Fruit fly (Drosophila melanogaster) whole organism, pupa: Measurements from ENCODE around the gene CG14200.

Experiments
- CG10348 ChIP-seq: fragments of 200-800 bp; sonication (Bioruptor generic); IDR thresholded peaks from 2 replicates; pipeline ENCODE4 v1.3.6; 2022; ENCODE audit warnings: missing biosample characterization, missing genetic modification characterization
- CG12605 ChIP-seq: fragments of 200-800 bp; sonication (Bioruptor generic); IDR thresholded peaks from 2 replicates; pipeline ENCODE4 v1.3.6; 2022; ENCODE audit warnings: missing biosample characterization, missing genetic modification characterization
- CG13204 ChIP-seq: fragments of 200-800 bp; sonication (Bioruptor generic); optimal IDR thresholded peaks from 2 replicates; lab custom pipeline; 2018; ENCODE audit warnings: missing biosample characterization, mild to moderate bottlenecking, missing genetic modification characterization, moderate library complexity
- CG14655 ChIP-seq: fragments of 200-800 bp; sonication (Bioruptor generic); optimal IDR thresholded peaks from 3 replicates; lab custom pipeline; 2017; ENCODE audit warnings: mild to moderate bottlenecking, missing biosample characterization, missing genetic modification reagents, missing genetic modification characterization
- CG15710 ChIP-seq: fragments of 200-800 bp; sonication (Bioruptor generic); optimal IDR thresholded peaks from 2 replicates; lab custom pipeline; 2018; ENCODE audit warnings: missing biosample characterization, mild to moderate bottlenecking, missing genetic modification characterization, moderate library complexity
- CG17806 ChIP-seq: fragments of 200-800 bp; sonication (Bioruptor generic); optimal IDR thresholded peaks from 2 replicates; lab custom pipeline; 2018; ENCODE audit warnings: missing biosample characterization, mild to moderate bottlenecking, missing genetic modification characterization, moderate library complexity
- CG32121 ChIP-seq: fragments of 200-800 bp; sonication (Bioruptor generic); IDR thresholded peaks from 2 replicates; pipeline ENCODE4 v1.3.6; 2022; ENCODE audit warnings: missing biosample characterization, missing genetic modification characterization
- CG34367 ChIP-seq: fragments of 200-800 bp; sonication (Bioruptor generic); optimal IDR thresholded peaks from 2 replicates; lab custom pipeline; 2018; ENCODE audit warnings: missing biosample characterization, mild to moderate bottlenecking, missing genetic modification characterization
- CG4496 ChIP-seq: fragments of 200-800 bp; sonication (Bioruptor generic); IDR thresholded peaks from 3 replicates; pipeline ENCODE4 v1.3.6; 2022; ENCODE audit warnings: missing biosample characterization, missing genetic modification characterization
- CG8159 ChIP-seq: fragments of 200-800 bp; sonication (Bioruptor generic); optimal IDR thresholded peaks from 3 replicates; lab custom pipeline; 2018; ENCODE audit warnings: missing biosample characterization, mild to moderate bottlenecking, missing genetic modification characterization, moderate library complexity
- CG8301 ChIP-seq: fragments of 200-800 bp; sonication (Bioruptor generic); optimal IDR thresholded peaks from 2 replicates; lab custom pipeline; 2018; ENCODE audit warnings: missing biosample characterization, mild to moderate bottlenecking, missing genetic modification characterization
- CG9948 ChIP-seq: fragments of 200-800 bp; sonication (Bioruptor generic); optimal IDR thresholded peaks from 2 replicates; lab custom pipeline; 2018; ENCODE audit warnings: missing biosample characterization, mild to moderate bottlenecking, missing genetic modification characterization, moderate library complexity
- D1 ChIP-seq: fragments of 200-800 bp; sonication (Bioruptor generic); optimal IDR thresholded peaks from 2 replicates; lab custom pipeline; 2018; ENCODE audit warnings: missing biosample characterization, mild to moderate bottlenecking, missing genetic modification characterization, moderate library complexity
- EcR ChIP-seq: fragments of 200-800 bp; sonication (Bioruptor generic); optimal IDR thresholded peaks from 3 replicates; lab custom pipeline; 2019; ENCODE audit warnings: missing biosample characterization, missing genetic modification characterization, mild to moderate bottlenecking, moderate library complexity, missing genetic modification reagents
- Ets98B ChIP-seq: fragments of 200-800 bp; sonication (Bioruptor generic); IDR thresholded peaks from 2 replicates; pipeline ENCODE4 v1.3.6; 2022; ENCODE audit warnings: missing biosample characterization, missing genetic modification characterization
- Pif1A ChIP-seq: fragments of 200-800 bp; sonication (Bioruptor generic); optimal IDR thresholded peaks from 3 replicates; lab custom pipeline; 2016; ENCODE audit warnings: missing biosample characterization, missing genetic modification characterization
- Pif1B ChIP-seq: fragments of 200-800 bp; sonication (Bioruptor generic); optimal IDR thresholded peaks from 3 replicates; lab custom pipeline; 2016; ENCODE audit warnings: missing biosample characterization, missing genetic modification characterization
- Snoo ChIP-seq: fragments of 200-800 bp; sonication (Bioruptor generic); optimal IDR thresholded peaks from 3 replicates; lab custom pipeline; 2017; ENCODE audit warnings: missing biosample characterization, mild to moderate bottlenecking, missing genetic modification characterization, inconsistent platforms
- fd96Ca ChIP-seq: fragments of 200-800 bp; sonication (Bioruptor generic); IDR thresholded peaks from 3 replicates; pipeline ENCODE4 v1.3.6; 2022; ENCODE audit warnings: missing biosample characterization, missing genetic modification characterization
- gl ChIP-seq: fragments of 200-800 bp; sonication (Bioruptor generic); optimal IDR thresholded peaks from 2 replicates; lab custom pipeline; 2018; ENCODE audit warnings: missing biosample characterization, mild to moderate bottlenecking, missing genetic modification characterization
- rn ChIP-seq: fragments of 200-800 bp; sonication (Bioruptor generic); IDR thresholded peaks from 2 replicates; pipeline ENCODE4 v1.3.6; 2022; ENCODE audit warnings: missing biosample characterization, missing genetic modification characterization

CG14200 gene

DNA sequence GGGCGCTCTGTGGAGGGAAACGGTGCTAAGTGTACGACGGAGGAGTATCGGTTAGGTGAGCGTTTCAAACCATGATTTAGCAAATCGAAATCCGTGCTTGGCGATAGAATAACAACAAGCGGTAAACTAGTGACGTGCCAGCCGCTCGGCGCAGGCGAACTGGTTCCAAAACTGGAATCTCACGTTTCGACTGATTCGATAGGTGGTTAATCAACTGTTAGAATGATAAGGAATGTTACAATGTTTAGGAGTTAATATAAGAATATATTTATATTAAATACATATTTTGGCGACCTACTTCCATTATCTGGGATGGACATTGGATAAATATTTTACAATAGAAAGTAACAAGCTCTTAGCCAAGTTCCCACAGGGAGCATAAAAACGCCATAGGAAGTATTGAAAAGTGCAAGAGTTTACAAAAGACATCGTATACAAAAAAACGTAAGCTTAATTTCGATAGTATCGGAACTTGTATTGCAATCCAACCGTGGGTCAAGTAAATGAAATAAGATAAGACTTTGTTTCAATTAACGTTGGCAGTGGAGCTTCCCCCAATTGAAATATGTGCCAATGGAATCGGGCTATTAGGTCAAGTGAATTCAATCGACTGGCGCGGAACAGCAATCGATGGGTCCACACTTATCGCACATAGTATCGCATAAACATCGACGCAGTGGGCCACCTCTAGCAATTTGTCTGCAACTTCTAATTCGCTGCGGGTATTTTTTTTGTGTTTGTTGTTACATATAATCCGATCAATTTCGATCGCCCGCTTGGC lies at the start of gene CG14200, which contains the start of the genes ksh and Pfrx:
TSS of gene CG14200 (plus strand) at position 676 of the 781 bp plus-strand sequence.
TSS of gene ksh (minus strand) at position 163 of the 781 bp plus-strand sequence.
TSS of gene Pfrx (plus strand) at position 676 of the 781 bp plus-strand sequence.
- TF ChIP-seq CG15710 (tag; lab: Kevin White, UChicago) (no peak), CG10348 (no peak), CG14655 (GFP tag; lab: Kevin White, UChicago) (no peak), CG13204 (GFP tag; lab: Kevin White, UChicago) (no peak), CG4496 (GFP tag; lab: Robert Waterston, UW) (no peak), CG8301 (tag; lab: Kevin White, UChicago) (no peak), Ets98B (GFP tag; lab: Robert Waterston, UW) (no peak), CG12605 (no peak), fd96Ca (GFP tag; lab: Robert Waterston, UW) (no peak), CG17806 (tag; lab: Kevin White, UChicago) (no peak), gl (tag; lab: Kevin White, UChicago) (no peak), D1 (tag; lab: Kevin White, UChicago) (no peak), rn (GFP tag; lab: Robert Waterston, UW) (no peak), CG34367 (tag; lab: Kevin White, UChicago) (no peak), CG9948 (tag; lab: Kevin White, UChicago) (no peak), Pif1B (GFP tag; lab: Kevin White, UChicago) (no peak), Snoo (tag; lab: Kevin White, UChicago) (no peak), CG8159 (tag; lab: Kevin White, UChicago) (no peak)

- TF ChIP-seq CG9948 (tag; lab: Kevin White, UChicago): peak; percentile 21
- TF ChIP-seq Snoo (tag; lab: Kevin White, UChicago): no peak
- 0 out of 3 replicates have a peak, but pooled peaks have one; percentile 14 for TF ChIP-seq CG4496 (GFP tag; lab: Robert Waterston, UW)
- TF ChIP-seq gl (tag; lab: Kevin White, UChicago): no peak
- peak; percentile 17 for TF ChIP-seq CG8159 (tag; lab: Kevin White, UChicago)
- peak; percentile 18 for TF ChIP-seq CG17806 (tag; lab: Kevin White, UChicago)
- TF ChIP-seq CG14655 (GFP tag; lab: Kevin White, UChicago): peak; percentile 18
Observed at dm6 chrX:19448297-19448696, 47.0 kb upstream of the CG14200 start.

DNA sequence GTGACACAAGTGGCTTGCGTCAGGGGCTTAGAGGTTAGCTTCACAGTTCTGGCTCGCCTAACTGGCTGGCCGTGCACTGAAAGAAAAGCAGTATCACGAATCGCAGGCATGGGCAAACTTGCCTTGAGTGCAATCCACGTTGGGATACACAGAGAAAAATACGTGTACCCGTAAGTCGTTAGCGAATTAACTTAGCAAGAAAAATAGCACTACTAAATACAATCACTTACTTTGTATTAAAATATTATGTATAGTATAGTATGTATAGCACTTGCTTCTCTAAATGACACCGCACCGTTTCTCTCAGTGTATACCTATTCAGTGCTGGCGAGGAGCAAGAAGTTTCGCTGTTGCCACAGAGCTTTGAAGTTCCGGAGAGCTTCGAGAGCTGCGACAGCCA lies 42.2 kb upstream of the CG14200 start:
- TF ChIP-seq CG9948 (tag; lab: Kevin White, UChicago) (peak; percentile 45), CG17806 (tag; lab: Kevin White, UChicago) (peak; percentile 19), D1 (tag; lab: Kevin White, UChicago) (no peak), fd96Ca (GFP tag; lab: Robert Waterston, UW) (0 out of 3 replicates have a peak, but pooled peaks have one; percentile 15), CG15710 (tag; lab: Kevin White, UChicago) (peak; percentile 37), Snoo (tag; lab: Kevin White, UChicago) (no peak), CG34367 (tag; lab: Kevin White, UChicago) (peak; percentile 8), CG8159 (tag; lab: Kevin White, UChicago) (peak; percentile 42), CG8301 (tag; lab: Kevin White, UChicago) (peak; percentile 30), CG4496 (GFP tag; lab: Robert Waterston, UW) (no peak), Pif1B (GFP tag; lab: Kevin White, UChicago) (no peak), CG14655 (GFP tag; lab: Kevin White, UChicago) (peak; percentile 42)
- TF ChIP-seq, all 21 proteins: peak for 8

dm6 chrX:19461630-19462029 lies 33.7 kb upstream of the CG14200 start:
- TF ChIP-seq Snoo (tag; lab: Kevin White, UChicago): no peak
- TF ChIP-seq EcR (GFP tag; lab: Kevin White, UChicago): no peak
- TF ChIP-seq CG34367 (tag; lab: Kevin White, UChicago): no peak

DNA sequence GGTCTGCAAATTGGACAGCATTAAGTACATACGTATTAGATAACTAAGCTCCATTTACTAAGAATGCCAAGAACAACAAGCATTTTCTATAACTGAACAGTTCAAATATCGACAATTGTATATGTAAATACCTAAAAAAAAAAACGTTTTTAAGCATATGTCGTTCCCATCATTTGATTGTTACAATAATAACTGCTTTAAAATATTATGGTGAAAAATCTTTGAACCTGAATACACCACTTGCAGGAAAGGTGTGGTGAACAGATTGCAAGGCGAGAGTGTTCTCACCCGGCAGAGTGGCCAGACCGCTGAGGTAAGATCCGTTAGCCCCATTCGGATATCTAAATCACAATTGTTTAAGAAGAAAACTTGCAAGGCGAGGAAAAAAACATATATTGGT lies 20.5 kb upstream of the CG14200 start, which contains the start of gene narya:
TSS of gene narya (plus strand) at position 301 of the 400 bp plus-strand sequence.
- TF ChIP-seq rn (GFP tag; lab: Robert Waterston, UW): no peak
- no peak for TF ChIP-seq fd96Ca (GFP tag; lab: Robert Waterston, UW)
- TF ChIP-seq CG32121 (GFP tag; lab: Robert Waterston, UW): no peak
- TF ChIP-seq CG15710 (tag; lab: Kevin White, UChicago): no peak
- TF ChIP-seq gl (tag; lab: Kevin White, UChicago): no peak
- TF ChIP-seq CG10348: no peak
- TF ChIP-seq CG13204 (GFP tag; lab: Kevin White, UChicago): no peak
- TF ChIP-seq EcR (GFP tag; lab: Kevin White, UChicago): no peak
- no peak for TF ChIP-seq Snoo (tag; lab: Kevin White, UChicago)
- TF ChIP-seq D1 (tag; lab: Kevin White, UChicago): no peak
- TF ChIP-seq Pif1B (GFP tag; lab: Kevin White, UChicago): no peak
- no peak for TF ChIP-seq CG4496 (GFP tag; lab: Robert Waterston, UW)
- TF ChIP-seq Pif1A (GFP tag; lab: Kevin White, UChicago): no peak
- no peak for TF ChIP-seq CG17806 (tag; lab: Kevin White, UChicago)
- TF ChIP-seq CG9948 (tag; lab: Kevin White, UChicago): no peak
- no peak for TF ChIP-seq Ets98B (GFP tag; lab: Robert Waterston, UW)
- no peak for TF ChIP-seq CG14655 (GFP tag; lab: Kevin White, UChicago)
- no peak for TF ChIP-seq CG8301 (tag; lab: Kevin White, UChicago)
